Worm (Caenorhabditis elegans) whole organism, young adult: Measurements from ENCODE around the gene sfxn-1.1.
A peak's percentile ranks its signal among the peaks of the same experiment; 100 is the strongest.

Experiments used
- C06A6.2 ChIP-seq: fragments of 200-800 bp; sonication (Bioruptor generic); conservative IDR thresholded peaks from 2 replicates; pipeline ENCODE4 v1.3.6; 2022; ENCODE audit warnings: missing genetic modification characterization, missing compliant biosample characterization
- F57C9.4 ChIP-seq: sonication (generic microtip); optimal IDR thresholded peaks from 2 replicates; lab custom pipeline; 2017; ENCODE audit warnings: mild to moderate bottlenecking, missing genetic modification characterization, missing compliant biosample characterization
- K12H6.12 ChIP-seq: fragments of 200-800 bp; sonication (Bioruptor generic); optimal IDR thresholded peaks from 2 replicates; lab custom pipeline; 2018; ENCODE audit warnings: mild to moderate bottlenecking, missing genetic modification characterization, missing compliant biosample characterization
- Y67H2A.10 ChIP-seq: fragments of 200-800 bp; sonication (Bioruptor generic); conservative IDR thresholded peaks from 2 replicates; pipeline ENCODE4 v1.3.6; 2022; ENCODE audit warnings: missing genetic modification reagents, missing genetic modification characterization, missing compliant biosample characterization
- ZK185.1 ChIP-seq: sonication (generic microtip); optimal IDR thresholded peaks from 2 replicates; lab custom pipeline; 2016; ENCODE audit warnings: mild to moderate bottlenecking, missing genetic modification characterization, missing compliant biosample characterization; ENCODE audit not compliant: poor library complexity, severe bottlenecking
- athp-1 ChIP-seq: sonication (generic microtip); optimal IDR thresholded peaks from 2 replicates; lab custom pipeline; 2017; ENCODE audit warnings: mild to moderate bottlenecking, missing genetic modification characterization, missing compliant biosample characterization
- attf-3 ChIP-seq: fragments of 200-800 bp; sonication (Bioruptor generic); conservative IDR thresholded peaks from 2 replicates; pipeline ENCODE4 v1.3.6; 2022; ENCODE audit warnings: missing genetic modification reagents, missing genetic modification characterization, missing compliant biosample characterization
- bed-1 ChIP-seq: fragments of 200-800 bp; sonication (Bioruptor generic); IDR thresholded peaks from 2 replicates; pipeline ENCODE4 v1.3.6; 2022; ENCODE audit warnings: missing genetic modification reagents, missing genetic modification characterization, missing compliant biosample characterization
- cebp-2 ChIP-seq: fragments of 200-800 bp; sonication (Bioruptor generic); IDR thresholded peaks from 2 replicates; pipeline ENCODE4 v1.3.6; 2022; ENCODE audit warnings: missing genetic modification characterization, missing compliant biosample characterization
- ceh-40 ChIP-seq: fragments of 200-800 bp; sonication (Bioruptor generic); IDR thresholded peaks from 2 replicates; pipeline ENCODE4 v1.3.6; 2022; ENCODE audit warnings: missing genetic modification characterization, missing compliant biosample characterization
- ekl-4 ChIP-seq: fragments of 200-800 bp; sonication (Bioruptor generic); IDR thresholded peaks from 2 replicates; pipeline ENCODE4 v1.3.6; 2022; ENCODE audit warnings: missing genetic modification reagents, missing genetic modification characterization, missing compliant biosample characterization
- him-1 ChIP-seq: sonication (generic microtip); optimal IDR thresholded peaks from 2 replicates; lab custom pipeline; 2016; ENCODE audit warnings: missing genotype, missing genetic modification reagents, missing genetic modification characterization, missing compliant biosample characterization
- hlh-26 ChIP-seq: fragments of 200-800 bp; sonication (Bioruptor generic); conservative IDR thresholded peaks from 2 replicates; pipeline ENCODE4 v1.3.6; 2022; ENCODE audit warnings: missing genetic modification reagents, missing genetic modification characterization, missing compliant biosample characterization
- lir-1 ChIP-seq: fragments of 200-800 bp; sonication (Bioruptor generic); conservative IDR thresholded peaks from 2 replicates; pipeline ENCODE4 v1.3.6; 2022; ENCODE audit warnings: missing genetic modification reagents, missing genetic modification characterization, missing compliant biosample characterization
- mcd-1 ChIP-seq: fragments of 200-800 bp; sonication (Bioruptor generic); IDR thresholded peaks from 2 replicates; pipeline ENCODE4 v1.3.6; 2022; ENCODE audit warnings: missing genetic modification reagents, missing genetic modification characterization, missing compliant biosample characterization
- nfya-1 ChIP-seq: sonication (generic microtip); optimal IDR thresholded peaks from 2 replicates; lab custom pipeline; 2017; ENCODE audit warnings: antibody characterized with exemption, missing compliant biosample characterization, missing genetic modification characterization, borderline replicate concordance; ENCODE audit not compliant: insufficient read depth
- nfya-2 ChIP-seq: fragments of 200-800 bp; sonication (Bioruptor generic); IDR thresholded peaks from 2 replicates; pipeline ENCODE4 v1.3.6; 2022; ENCODE audit warnings: missing genetic modification reagents, missing genetic modification characterization, missing compliant biosample characterization
- nhr-27 ChIP-seq: fragments of 200-800 bp; sonication (Bioruptor generic); optimal IDR thresholded peaks from 2 replicates; lab custom pipeline; 2018; ENCODE audit warnings: mild to moderate bottlenecking, missing genetic modification characterization, moderate library complexity, missing compliant biosample characterization
- nhr-90 ChIP-seq: sonication (generic microtip); optimal IDR thresholded peaks from 2 replicates; lab custom pipeline; 2016; ENCODE audit warnings: missing genotype, mild to moderate bottlenecking, missing genetic modification characterization, missing compliant biosample characterization
- pha-4 ChIP-seq: fragments of 150-350 bp; sonication (generic microtip); optimal IDR thresholded peaks from 2 replicates; lab custom pipeline; 2014; ENCODE audit warnings: missing biosample characterization, missing genetic modification reagents, missing genetic modification characterization
- repo-1 ChIP-seq: sonication (generic microtip); optimal IDR thresholded peaks from 2 replicates; lab custom pipeline; 2017; ENCODE audit warnings: mild to moderate bottlenecking, missing genetic modification characterization, missing compliant biosample characterization
- rpc-1 ChIP-seq, 2 experiments: fragments of 150-350 bp in 1 of 2; sonication (generic microtip) in 1 of 2; optimal IDR thresholded peaks; 2 replicates each; lab custom pipeline; 2014 to 2018; ENCODE audit warnings: missing biosample characterization in 1 of 2, missing genetic modification characterization in 1 of 2, missing genetic modification reagents in 1 of 2, missing genotype in 1 of 2
- sea-2 ChIP-seq: fragments of 200-800 bp; sonication (Bioruptor generic); IDR thresholded peaks from 2 replicates; pipeline ENCODE4 v1.3.6; 2022; ENCODE audit warnings: missing genetic modification characterization, missing compliant biosample characterization
- tbp1 ChIP-seq: fragments of 200-800 bp; sonication (Bioruptor generic); optimal IDR thresholded peaks from 2 replicates; lab custom pipeline; 2018; ENCODE audit warnings: mild to moderate bottlenecking, missing genetic modification characterization, missing compliant biosample characterization
- tbx-9 ChIP-seq: sonication (generic microtip); optimal IDR thresholded peaks from 2 replicates; lab custom pipeline; 2016; ENCODE audit warnings: borderline replicate concordance, missing genetic modification characterization, inconsistent platforms, missing compliant biosample characterization
- unc-62 ChIP-seq: fragments of 150-350 bp; optimal IDR thresholded peaks from 2 replicates; lab custom pipeline; 2014; ENCODE audit warnings: missing biosample characterization, missing genetic modification reagents, missing genetic modification characterization
- xnd-1 ChIP-seq: sonication (generic microtip); optimal IDR thresholded peaks from 2 replicates; lab custom pipeline; 2016; ENCODE audit warnings: missing genotype, missing genetic modification reagents, missing genetic modification characterization, missing compliant biosample characterization
- zfh-2 ChIP-seq: fragments of 200-800 bp; sonication (Bioruptor generic); conservative IDR thresholded peaks from 2 replicates; pipeline ENCODE4 v1.3.6; 2022; ENCODE audit warnings: missing genetic modification reagents, missing genetic modification characterization, missing compliant biosample characterization
- ztf-18 ChIP-seq: sonication (generic microtip); optimal IDR thresholded peaks from 2 replicates; lab custom pipeline; 2016; ENCODE audit warnings: missing genotype, mild to moderate bottlenecking, missing genetic modification characterization, missing compliant biosample characterization
- ztf-28 ChIP-seq: fragments of 200-800 bp; sonication (Bioruptor generic); IDR thresholded peaks from 2 replicates; pipeline ENCODE4 v1.3.6; 2022; ENCODE audit warnings: missing genetic modification reagents, missing genetic modification characterization, missing compliant biosample characterization
- ztf-3 ChIP-seq: fragments of 200-800 bp; sonication (Bioruptor generic); optimal IDR thresholded peaks from 2 replicates; lab custom pipeline; 2018; ENCODE audit warnings: mild to moderate bottlenecking, missing genetic modification characterization, missing compliant biosample characterization

sfxn-1.1 gene

ce11 chrII:9557437-9558150, 38.9 kb upstream of the sfxn-1.1 start, which contains the start of gene zfp-2:
Gene zfp-2, plus strand, starts transcription at chrII:9557650.
- no peak for TF ChIP-seq ekl-4
- peak; percentile 90 for TF ChIP-seq attf-3 (GFP tag; lab: Robert Waterston, UW)

DNA sequence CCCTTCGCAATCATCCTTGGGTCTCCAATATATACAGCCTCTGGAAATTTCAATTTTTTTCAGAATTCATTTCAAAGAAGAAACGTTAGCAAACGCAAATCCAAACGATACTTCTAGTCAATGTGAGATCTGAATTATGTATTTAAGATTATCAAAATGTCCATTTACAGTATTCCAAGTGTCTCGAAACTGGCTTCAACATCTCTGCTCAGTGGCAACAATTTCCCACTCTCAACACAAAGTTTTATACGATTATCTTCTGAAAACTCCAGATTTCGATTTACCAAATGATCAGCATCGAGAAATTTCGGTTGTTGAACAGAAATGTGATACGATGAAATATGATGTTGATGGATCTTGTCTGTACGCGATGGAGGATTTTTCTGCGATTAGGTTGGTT, 37.9 kb upstream of the sfxn-1.1 start:
- TF ChIP-seq tbx-9: no peak
- no peak for TF ChIP-seq unc-62
- TF ChIP-seq Y67H2A.10 (GFP tag; lab: Robert Waterston, UW): no peak

DNA sequence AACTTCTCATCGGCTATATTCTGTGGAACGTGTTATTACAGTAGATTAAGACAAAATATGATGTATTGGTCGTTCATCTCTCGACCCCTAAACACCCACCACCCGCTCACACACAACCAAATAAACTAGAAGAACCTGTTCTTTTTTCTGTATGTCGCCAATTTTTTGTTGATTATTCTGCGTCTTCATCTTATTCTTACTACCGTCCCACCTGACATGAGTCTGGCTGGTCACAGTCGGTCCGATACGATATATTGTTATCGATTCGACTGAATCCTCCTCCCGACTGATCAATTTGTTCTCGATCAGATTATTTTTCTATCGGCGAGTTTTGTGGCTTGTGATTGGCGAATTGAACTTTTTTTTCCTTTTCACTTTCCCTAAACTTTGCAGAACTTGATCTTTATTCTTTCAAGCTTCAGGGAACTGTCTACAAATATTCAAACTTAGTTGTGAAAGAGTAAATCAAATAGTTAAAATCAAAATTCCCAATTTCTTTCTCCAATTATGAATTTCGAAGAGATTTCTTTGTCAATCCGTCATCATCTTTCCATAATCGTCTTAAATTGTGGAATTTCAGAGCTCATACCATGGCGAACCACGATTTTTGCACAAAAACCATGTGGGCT, 36.4 kb upstream of the sfxn-1.1 start, which contains the start of gene F35H8.2:
TSS of gene F35H8.2 (plus strand) at position 579 of the 629 bp plus-strand sequence.
- TF ChIP-seq ztf-28 (GFP tag; lab: Robert Waterston, UW): no peak
- TF ChIP-seq nhr-27 (tag; lab: Kevin White, UChicago): no peak
- no peak for TF ChIP-seq ZK185.1
- TF ChIP-seq bed-1 (GFP tag; lab: Robert Waterston, UW): no peak
- no peak for TF ChIP-seq sea-2 (GFP tag; lab: Robert Waterston, UW)
- no peak for TF ChIP-seq xnd-1 (tag; lab: Kevin White, UChicago)
- no peak for TF ChIP-seq zfh-2 (GFP tag; lab: Robert Waterston, UW)
- TF ChIP-seq rpc-1 (optimal IDR thresholded peaks at IDR 0.05; lab: Kevin White, UChicago): no peak
- no peak for TF ChIP-seq rpc-1 (tag; optimal IDR thresholded peaks at IDR 0.05; lab: Kevin White, UChicago)
- no peak for TF ChIP-seq mcd-1
- TF ChIP-seq him-1 (tag; lab: Kevin White, UChicago): no peak
- TF ChIP-seq pha-4 (tag; lab: Kevin White, UChicago): no peak

DNA sequence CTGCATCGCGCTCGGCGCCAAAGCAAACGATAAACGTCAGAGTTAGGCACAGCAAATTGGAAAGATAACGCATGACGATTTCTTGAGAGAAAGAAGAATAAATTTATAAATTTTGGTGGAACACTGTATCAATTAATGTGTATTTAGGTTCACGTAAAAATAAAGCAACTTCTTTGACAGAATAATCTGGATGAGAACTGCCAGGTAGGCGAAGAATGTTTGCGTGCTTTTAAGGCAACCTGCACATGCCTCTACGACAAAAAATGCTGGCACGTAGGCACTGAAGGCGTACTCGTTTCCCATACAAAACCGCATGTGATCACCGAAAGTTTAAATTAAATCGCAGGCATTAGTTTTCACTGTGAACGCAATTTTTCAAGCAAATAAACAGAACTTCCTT, 34.5 kb upstream of the sfxn-1.1 start, which contains the start of gene F35H8.1:
TSS of gene F35H8.1 (minus strand) at position 101 of the 400 bp plus-strand sequence.
- TF ChIP-seq repo-1 (tag; lab: Kevin White, UChicago) (no peak), cebp-2 (GFP tag; lab: Robert Waterston, UW) (no peak), K12H6.12 (tag; lab: Kevin White, UChicago) (no peak), nhr-90 (no peak), ztf-3 (GFP tag; lab: Kevin White, UChicago) (no peak), C06A6.2 (no peak), athp-1 (no peak), hlh-26 (GFP tag; lab: Robert Waterston, UW) (no peak), F57C9.4 (tag; lab: Kevin White, UChicago) (no peak), nfya-2 (GFP tag; lab: Robert Waterston, UW) (no peak), attf-3 (GFP tag; lab: Robert Waterston, UW) (no peak), ceh-40 (GFP tag; lab: Robert Waterston, UW) (no peak), nfya-1 (tag; lab: Kevin White, UChicago) (no peak), unc-62 (no peak), him-1 (tag; lab: Kevin White, UChicago) (no peak)

DNA sequence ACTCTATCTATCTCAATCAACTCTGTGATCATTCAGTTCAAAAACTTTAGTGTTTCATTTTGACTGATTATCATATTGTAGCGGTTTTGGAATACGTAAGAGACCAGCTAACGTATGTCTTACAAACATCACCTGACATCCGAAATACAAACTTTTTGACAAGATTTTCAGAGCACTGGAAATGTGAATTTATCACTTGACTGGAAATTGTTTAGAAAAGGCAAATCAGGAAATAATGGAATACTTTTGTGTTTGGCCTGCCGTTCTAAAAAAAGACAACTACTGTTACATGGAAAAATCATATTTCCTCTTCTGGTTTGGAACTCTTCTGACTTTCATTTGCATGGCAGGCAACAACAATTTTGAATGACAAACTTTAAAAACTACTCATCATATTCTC, 32.9 kb upstream of the sfxn-1.1 start, which contains the start of gene F35H8.12:
TSS of gene F35H8.12 (plus strand) at position 301 of the 400 bp plus-strand sequence.
- TF ChIP-seq tbp1 (GFP tag; lab: Kevin White, UChicago) (no peak), ekl-4 (no peak), ztf-18 (tag; lab: Kevin White, UChicago) (no peak), lir-1 (no peak)
